Fruit fly (Drosophila melanogaster) Kc167 (cell line): ENCODE measurements around the gene CG13008.

ENCODE experiments used
- Myc ChIP-seq: fragments of >200 bp; optimal IDR thresholded peaks from 2 replicates; lab custom pipeline; 2017; ENCODE audit warnings: missing external identifiers
- Sin3A ChIP-seq: fragments of >200 bp; optimal IDR thresholded peaks from 2 replicates; lab custom pipeline; 2018; ENCODE audit warnings: missing external identifiers
- insv ChIP-seq: fragments of >200 bp; optimal IDR thresholded peaks from 3 replicates; lab custom pipeline; 2018; ENCODE audit warnings: missing external identifiers
- psq ChIP-seq: fragments of >200 bp; optimal IDR thresholded peaks from 2 replicates; lab custom pipeline; 2017; ENCODE audit warnings: missing external identifiers
- ttk ChIP-seq: sonication (Bioruptor generic); optimal IDR thresholded peaks from 2 replicates; lab custom pipeline; 2017; ENCODE audit warnings: missing external identifiers

- TF ChIP-seq Myc (lab: Kevin White, UChicago) (no peak), ttk (no peak), psq (no peak), insv (lab: Kevin White, UChicago) (no peak), Sin3A (lab: Kevin White, UChicago) (no peak)
These were observed 38.2 kb upstream of the CG13008 start for dm6 chrX:16672904-16673303.
